Worm (Caenorhabditis elegans): ENCODE measurements around the gene W02B12.16.

W02B12.16 gene

ce11 chrII:11472542-11472941, 3.8 kb downstream of the W02B12.16 start (continued):
- peak; percentile 64 for TF ChIP-seq dve-1 (tag; optimal IDR thresholded peaks at IDR 0.05; ENCODE audit: insufficient read depth)
- no peak for TF ChIP-seq jun-1 (tag; optimal IDR thresholded peaks at IDR 0.05)
- no peak for TF ChIP-seq snpc-4 (tag; optimal IDR thresholded peaks at IDR 0.05)
- TF ChIP-seq mxl-2 (GFP tag; conservative IDR thresholded peaks at IDR 0.05), result no peak
- TF ChIP-seq php-3 (GFP tag; IDR thresholded peaks at IDR 0.05), result 0 out of 2 replicates have a peak, but pooled peaks have one; percentile 10
- no peak for TF ChIP-seq unc-130 (GFP tag; optimal IDR thresholded peaks at IDR 0.05)
- peak in 1 of 2 experiments; percentile 56 for TF ChIP-seq lsy-2 (tag; optimal IDR thresholded peaks at IDR 0.05)
- peak; percentile 71 for TF ChIP-seq hlh-30 (tag; optimal IDR thresholded peaks at IDR 0.05; ENCODE audit: insufficient read depth)
- no peak for TF ChIP-seq zfp-3 (GFP tag; conservative IDR thresholded peaks at IDR 0.05)
- TF ChIP-seq nhr-25 (tag; optimal IDR thresholded peaks at IDR 0.05; ENCODE audit: borderline replicate concordance, insufficient read depth), result no peak
- TF ChIP-seq ceh-20 (GFP tag; IDR thresholded peaks at IDR 0.05), result no peak

DNA sequence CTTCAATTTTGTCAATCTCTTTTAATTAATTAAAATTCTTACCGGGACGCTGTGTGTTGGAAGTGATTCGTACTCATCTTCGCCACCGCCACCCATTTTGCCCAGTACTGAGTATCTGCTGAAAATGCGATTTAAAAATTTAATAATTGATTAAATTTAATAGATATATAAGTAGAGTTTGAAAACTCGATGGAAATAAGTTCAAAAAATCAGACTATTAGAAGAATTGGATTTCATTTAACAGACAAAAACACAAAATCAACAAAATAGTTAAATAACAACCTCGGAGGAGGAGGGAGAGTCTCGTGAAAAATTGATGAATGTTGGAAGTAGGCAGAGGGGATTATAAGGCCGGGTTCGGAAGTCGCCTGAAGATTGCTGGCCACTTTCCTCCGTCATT, 4.4 kb downstream of the W02B12.16 start, which contains the start of gene mfn-1:
Gene mfn-1, minus strand, starts transcription at position 101 of the 400 bp plus-strand sequence.
- no peak for TF ChIP-seq egl-43 (GFP tag; IDR thresholded peaks at IDR 0.05)
- no peak for TF ChIP-seq arid-1 (GFP tag; conservative IDR thresholded peaks at IDR 0.05)
- TF ChIP-seq ceh-82 (tag; optimal IDR thresholded peaks at IDR 0.05), result no peak
- TF ChIP-seq mep-1 (tag; optimal IDR thresholded peaks at IDR 0.05), result no peak
- TF ChIP-seq unc-62 (GFP tag; optimal IDR thresholded peaks at IDR 0.05 in 1 of 2), result no peak
- no peak for TF ChIP-seq unc-62 (tag; optimal IDR thresholded peaks at IDR 0.05)
- no peak for TF ChIP-seq zip-11 (GFP tag; IDR thresholded peaks at IDR 0.05)
- no peak for TF ChIP-seq daf-16 (GFP tag; optimal IDR thresholded peaks at IDR 0.05)
- no peak for TF ChIP-seq daf-16 (tag; optimal IDR thresholded peaks at IDR 0.05)
- TF ChIP-seq tag-97 (GFP tag; IDR thresholded peaks at IDR 0.05), result no peak
- no peak for TF ChIP-seq fos-1 (tag; optimal IDR thresholded peaks at IDR 0.05)
- TF ChIP-seq lin-15B (tag; optimal IDR thresholded peaks at IDR 0.05), result no peak

DNA sequence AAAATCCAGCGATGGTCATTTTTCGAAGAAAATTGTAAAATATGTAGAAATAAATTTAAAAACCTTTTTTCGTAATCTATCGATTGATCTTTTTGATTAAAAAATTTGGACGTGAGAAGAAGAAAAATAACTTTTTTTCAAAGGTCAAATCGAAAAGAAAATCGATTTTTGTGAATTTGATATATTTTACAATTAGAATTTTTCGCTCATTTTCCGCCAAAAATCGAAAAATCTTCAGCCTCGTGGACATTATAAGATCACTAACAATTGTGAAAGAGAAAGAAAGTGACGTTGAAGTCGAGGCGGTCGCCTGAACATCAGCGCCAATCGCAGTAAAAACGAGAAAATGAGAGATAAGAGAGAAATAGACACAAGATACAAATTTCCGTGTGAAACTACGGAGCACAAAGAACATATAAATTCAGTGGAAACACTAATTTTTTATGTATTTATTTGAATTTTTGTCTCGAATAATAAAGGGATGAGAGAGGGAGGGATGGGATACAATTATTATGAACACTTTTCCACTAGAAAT, 6.7 kb downstream of the W02B12.16 start, which contains the start of gene cisd-1:
Gene cisd-1, minus strand, starts transcription at position 51 of the 535 bp plus-strand sequence.
- TF ChIP-seq mdt-29 (GFP tag; IDR thresholded peaks at IDR 0.05) (no peak), ceh-62 (tag; optimal IDR thresholded peaks at IDR 0.05) (no peak), egl-27 (tag; optimal IDR thresholded peaks at IDR 0.05) (no peak), hlh-30 (tag; optimal IDR thresholded peaks at IDR 0.05; ENCODE audit: insufficient read depth) (peak; percentile 13), ces-1 (GFP tag; optimal IDR thresholded peaks at IDR 0.05) (no peak), nhr-42 (GFP tag; IDR thresholded peaks at IDR 0.05) (no peak), mes-2 (tag; optimal IDR thresholded peaks at IDR 0.05; ENCODE audit: poor library complexity, severe bottlenecking) (peak; percentile 11), mep-1 (tag; optimal IDR thresholded peaks at IDR 0.05) (peak; percentile 62), set-16 (GFP tag; IDR thresholded peaks at IDR 0.05) (no peak), mdl-1 (tag; optimal IDR thresholded peaks at IDR 0.05) (peak in 1 of 2 experiments; percentile 12), nhr-77 (tag; optimal IDR thresholded peaks at IDR 0.05) (peak; percentile 2), tag-97 (GFP tag; IDR thresholded peaks at IDR 0.05) (no peak), ztf-7 (tag; optimal IDR thresholded peaks at IDR 0.05) (no peak), ceh-32 (tag; optimal IDR thresholded peaks at IDR 0.05; ENCODE audit: poor library complexity) (no peak), unc-62 (GFP tag; optimal IDR thresholded peaks at IDR 0.05 in 1 of 2) (no peak), unc-62 (tag; optimal IDR thresholded peaks at IDR 0.05) (no peak), cey-2 (tag; optimal IDR thresholded peaks at IDR 0.05; ENCODE audit: borderline replicate concordance, insufficient read depth) (no peak), Y48G9A.11 (GFP tag; IDR thresholded peaks at IDR 0.05) (no peak), T20F7.1 (GFP tag; optimal IDR thresholded peaks at IDR 0.05) (peak; percentile 26), Y105C5A.15 (GFP tag; IDR thresholded peaks at IDR 0.05) (no peak), unc-130 (GFP tag; optimal IDR thresholded peaks at IDR 0.05) (no peak), nhr-102 (tag; optimal IDR thresholded peaks at IDR 0.05) (no peak), D1046.2 (GFP tag; IDR thresholded peaks at IDR 0.05) (no peak), nhr-6 (tag; optimal IDR thresholded peaks at IDR 0.05) (no peak), lsy-2 (tag; optimal IDR thresholded peaks at IDR 0.05) (no peak), lin-13 (GFP tag; optimal IDR thresholded peaks at IDR 0.05) (no peak), snpc-4 (tag; optimal IDR thresholded peaks at IDR 0.05) (no peak), hlh-11 (tag; optimal IDR thresholded peaks at IDR 0.05) (peak; percentile 53), ceh-28 (tag; optimal IDR thresholded peaks at IDR 0.05) (no peak), pha-4 (GFP tag; IDR thresholded peaks at IDR 0.05) (no peak), pha-4 (tag; optimal IDR thresholded peaks at IDR 0.05) (no peak), unc-39 (tag; optimal IDR thresholded peaks at IDR 0.05) (no peak)
